Worm (Caenorhabditis elegans): ENCODE measurements around the gene nhr-197.

DNA sequence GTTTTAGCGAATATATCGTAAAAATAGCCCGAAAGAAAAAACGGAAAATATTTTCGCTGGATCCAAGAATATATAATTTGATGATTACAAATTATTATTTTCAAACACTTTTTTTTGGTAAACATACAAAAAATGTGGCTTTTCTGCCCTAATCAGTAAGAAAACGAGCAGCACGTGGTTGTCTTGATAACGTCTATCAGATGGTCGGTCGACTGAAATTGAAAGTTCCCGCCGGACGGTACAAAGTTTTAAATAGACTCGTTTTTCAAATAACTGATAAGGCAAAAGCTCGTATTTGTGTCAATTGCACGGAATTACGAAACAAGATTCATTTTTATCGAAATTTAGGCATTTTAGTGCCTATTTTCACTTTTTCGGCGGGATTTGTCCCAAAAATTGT, 21.0 kb upstream of the nhr-197 start:
- no peak for TF ChIP-seq flt-1 (GFP tag; IDR thresholded peaks at IDR 0.05)
- no peak for TF ChIP-seq ztf-29 (GFP tag; IDR thresholded peaks at IDR 0.05)
- TF ChIP-seq tab-1 (GFP tag; IDR thresholded peaks at IDR 0.05) = no peak
- TF ChIP-seq cog-1 (tag; optimal IDR thresholded peaks at IDR 0.05) = no peak
- no peak for TF ChIP-seq klf-2 (GFP tag; conservative IDR thresholded peaks at IDR 0.05)

All from whole organism, midembryonic.